Fruit fly (Drosophila melanogaster) whole organism, wandering third instar larva: Measurements from ENCODE around the gene CG6508.

Experiments used
- Myc ChIP-seq: fragments of >200 bp; optimal IDR thresholded peaks from 2 replicates; lab custom pipeline; 2017
- Vsx2 ChIP-seq: fragments of 200-300, 225-300 bp; sonication (Bioruptor generic); optimal IDR thresholded peaks from 2 replicates; lab custom pipeline; 2018; ENCODE audit warnings: missing biosample characterization, missing genetic modification characterization; ENCODE audit not compliant: partially characterized antibody
- lola ChIP-seq: fragments of >200 bp; optimal IDR thresholded peaks from 2 replicates; lab custom pipeline; 2017; ENCODE audit warnings: missing biosample characterization, missing genetic modification characterization
- pan ChIP-seq: fragments of >200 bp; optimal IDR thresholded peaks from 2 replicates; lab custom pipeline; 2017
- sv ChIP-seq: fragments of 200-800 bp; sonication (Bioruptor generic); optimal IDR thresholded peaks from 3 replicates; lab custom pipeline; 2016; ENCODE audit warnings: missing biosample characterization, missing genetic modification characterization
- usp ChIP-seq: fragments of >200 bp; optimal IDR thresholded peaks from 2 replicates; lab custom pipeline; 2017; ENCODE audit warnings: missing biosample characterization, missing genetic modification characterization

DNA sequence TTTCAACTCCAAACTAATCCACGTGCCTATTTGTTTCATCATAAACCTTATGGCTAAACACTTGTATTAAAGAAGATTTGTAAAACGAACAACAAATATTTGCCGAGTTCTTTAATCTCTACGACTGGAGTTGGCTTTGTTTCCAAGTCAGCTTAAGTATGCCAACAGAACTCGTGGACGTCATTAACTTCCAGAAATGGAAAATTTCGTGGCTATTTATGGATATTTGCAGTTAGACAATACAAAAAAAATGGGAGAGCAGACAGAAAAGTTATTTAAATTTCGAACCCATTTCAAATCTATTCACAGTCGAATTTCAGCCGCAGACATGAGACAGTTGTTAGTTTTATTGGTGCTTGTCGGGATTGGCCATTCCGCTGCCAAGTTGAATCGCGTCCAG lies 1.5 kb downstream of the CG6508 start, which contains the start of gene CG17134:
- TF ChIP-seq usp (GFP tag; lab: Kevin White, UChicago) (no peak), Vsx2 (GFP tag; lab: Kevin White, UChicago) (no peak), Myc (lab: Kevin White, UChicago) (no peak), pan (lab: Kevin White, UChicago) (no peak), sv (no peak), lola (no peak)
